Fruit fly (Drosophila melanogaster): ENCODE data around the gene CG8219.
A peak's percentile ranks its signal among the peaks of the same experiment; 100 is the strongest.

The CG8219 gene

dm6 chr3L:6181776-6182175, 18.5 kb upstream of the CG8219 start, which contains the start of gene CG10274 (continued):
- TF ChIP-seq CG4328 (GFP tag; optimal IDR thresholded peaks at IDR 0.05) (peak; percentile 50), CG10462 (GFP tag; optimal IDR thresholded peaks at IDR 0.05) (peak; percentile 62), CG30431 (GFP tag; optimal IDR thresholded peaks at IDR 0.05) (peak; percentile 16), mam (GFP tag; optimal IDR thresholded peaks at IDR 0.05) (peak; percentile 80), vnd (GFP tag; IDR thresholded peaks at IDR 0.05; ENCODE audit: partially characterized antibody) (no peak), CG12155 (GFP tag; optimal IDR thresholded peaks at IDR 0.05) (peak; percentile 90), Elba2 (GFP tag; optimal IDR thresholded peaks at IDR 0.05) (peak; percentile 50), Ets65A (GFP tag) (peak; percentile 98), sima (GFP tag; optimal IDR thresholded peaks at IDR 0.05) (no peak), CG18476 (GFP tag; optimal IDR thresholded peaks at IDR 0.05) (peak; percentile 44), NC2α (GFP tag; optimal IDR thresholded peaks at IDR 0.05) (peak; percentile 35), Atf3 (GFP tag; optimal IDR thresholded peaks at IDR 0.05) (peak; percentile 59), HHEX (GFP tag; optimal IDR thresholded peaks at IDR 0.05) (no peak), ken (GFP tag; IDR thresholded peaks at IDR 0.05) (peak; percentile 55; the same call in 2 of the 3 replicates), Ptx1 (GFP tag; IDR thresholded peaks at IDR 0.05) (peak; percentile 76), Hr78 (GFP tag; optimal IDR thresholded peaks at IDR 0.05) (no peak), Lpt (GFP tag; optimal IDR thresholded peaks at IDR 0.05) (no peak), CG3838 (GFP tag; optimal IDR thresholded peaks at IDR 0.05) (peak; percentile 50), ci (GFP tag; IDR thresholded peaks at IDR 0.05) (peak; percentile 35; the same call in 1 of the 3 replicates), CG18262 (tag; optimal IDR thresholded peaks at IDR 0.05) (peak; percentile 76), CG9932 (GFP tag; IDR thresholded peaks at IDR 0.05) (peak; percentile 88), abd-A (tag; optimal IDR thresholded peaks at IDR 0.05) (no peak), bsh (GFP tag; optimal IDR thresholded peaks at IDR 0.05) (peak in 1 of 2 experiments; percentile 68), CG2712 (tag; optimal IDR thresholded peaks at IDR 0.05) (peak; percentile 83), crol (GFP tag; IDR thresholded peaks at IDR 0.05) (no peak), ATbp (GFP tag; optimal IDR thresholded peaks at IDR 0.05) (no peak), eyg (GFP tag; optimal IDR thresholded peaks at IDR 0.05) (no peak), chinmo (GFP tag; IDR thresholded peaks at IDR 0.05; ENCODE audit: partially characterized antibody) (no peak), pita (GFP tag; optimal IDR thresholded peaks at IDR 0.05) (no peak), amos (GFP tag; IDR thresholded peaks at IDR 0.05; ENCODE audit: partially characterized antibody) (no peak), gfzf (GFP tag; optimal IDR thresholded peaks at IDR 0.05) (peak; percentile 52), D19B (GFP tag; optimal IDR thresholded peaks at IDR 0.05) (no peak), Tbp (GFP tag; optimal IDR thresholded peaks at IDR 0.05) (peak; percentile 56), CG7839 (tag; optimal IDR thresholded peaks at IDR 0.05) (no peak), CkIIα-i1 (GFP tag; IDR thresholded peaks at IDR 0.05) (no peak), CG6854 (GFP tag; optimal IDR thresholded peaks at IDR 0.05) (no peak), Sin3A (optimal IDR thresholded peaks at IDR 0.05) (peak; percentile 75), Dip2 (GFP tag; IDR thresholded peaks at IDR 0.05) (no peak), ssp (GFP tag; IDR thresholded peaks at IDR 0.05) (peak; percentile 53), exex (tag; optimal IDR thresholded peaks at IDR 0.05) (no peak), CG18619 (GFP tag; optimal IDR thresholded peaks at IDR 0.05) (peak; percentile 77), CG8478 (optimal IDR thresholded peaks at IDR 0.05) (no peak), Mrtf (GFP tag; IDR thresholded peaks at IDR 0.05) (no peak), kni (GFP tag; optimal IDR thresholded peaks at IDR 0.05) (no peak), insv (GFP tag; optimal IDR thresholded peaks at IDR 0.05) (peak in 1 of 2 experiments; percentile 31), CG14965 (GFP tag; optimal IDR thresholded peaks at IDR 0.05; ENCODE audit: borderline replicate concordance) (no peak), CG11696 (GFP tag; IDR thresholded peaks at IDR 0.05) (no peak), Meics (GFP tag; optimal IDR thresholded peaks at IDR 0.05) (no peak), ems (GFP tag; optimal IDR thresholded peaks at IDR 0.05) (peak; percentile 64), her (GFP tag; optimal IDR thresholded peaks at IDR 0.05) (peak; percentile 13), Dad (GFP tag; optimal IDR thresholded peaks at IDR 0.05) (peak; percentile 49), repo (GFP tag; optimal IDR thresholded peaks at IDR 0.05) (peak; percentile 40)
